Worm (Caenorhabditis elegans) whole organism, early embryonic: ENCODE measurements around the gene R09A8.9.

ENCODE experiments used
- B0310.2 ChIP-seq: sonication (generic microtip); optimal IDR thresholded peaks from 2 replicates; lab custom pipeline; 2016; ENCODE audit warnings: mild to moderate bottlenecking, missing genetic modification characterization, missing compliant biosample characterization
- F13C5.2 ChIP-seq: sonication (generic microtip); optimal IDR thresholded peaks from 2 replicates; lab custom pipeline; 2017; ENCODE audit warnings: mild to moderate bottlenecking, missing genetic modification characterization, inconsistent platforms, missing compliant biosample characterization
- aly-1 ChIP-seq: sonication (generic microtip); optimal IDR thresholded peaks from 2 replicates; lab custom pipeline; 2016; ENCODE audit warnings: missing genetic modification characterization, missing compliant biosample characterization
- ama-1 ChIP-seq: fragments of 150-350 bp; optimal IDR thresholded peaks from 2 replicates; lab custom pipeline; 2014
- ceh-13 ChIP-seq: fragments of 200-800 bp; sonication (Bioruptor generic); optimal IDR thresholded peaks from 2 replicates; lab custom pipeline; 2018; ENCODE audit warnings: mild to moderate bottlenecking, missing genetic modification characterization, missing compliant biosample characterization
- ceh-36 ChIP-seq: sonication (generic microtip); optimal IDR thresholded peaks from 2 replicates; lab custom pipeline; 2016; ENCODE audit warnings: missing genetic modification characterization, inconsistent platforms, missing compliant biosample characterization
- ets-7 ChIP-seq: sonication (generic microtip); optimal IDR thresholded peaks from 2 replicates; lab custom pipeline; 2016; ENCODE audit warnings: missing genotype, missing genetic modification characterization, missing compliant biosample characterization
- flt-1 ChIP-seq: fragments of 200-800 bp; sonication (Bioruptor generic); IDR thresholded peaks from 2 replicates; pipeline ENCODE4 v1.3.6; 2022; ENCODE audit warnings: missing genetic modification characterization, missing compliant biosample characterization
- hmbx-1 ChIP-seq: sonication (generic microtip); optimal IDR thresholded peaks from 2 replicates; lab custom pipeline; 2016; ENCODE audit warnings: mild to moderate bottlenecking, missing genetic modification characterization, missing compliant biosample characterization
- hmg-4 ChIP-seq: fragments of 200-800 bp; sonication (Bioruptor generic); optimal IDR thresholded peaks from 2 replicates; lab custom pipeline; 2018; ENCODE audit warnings: mild to moderate bottlenecking, missing genetic modification characterization, missing compliant biosample characterization
- hnd-1 ChIP-seq: sonication (generic microtip); optimal IDR thresholded peaks from 2 replicates; lab custom pipeline; 2016; ENCODE audit warnings: missing genetic modification characterization, missing compliant biosample characterization
- pes-1 ChIP-seq: fragments of 200-800 bp; sonication (Bioruptor generic); IDR thresholded peaks from 2 replicates; pipeline ENCODE4 v1.3.6; 2022; ENCODE audit warnings: missing genetic modification reagents, missing genetic modification characterization, missing compliant biosample characterization
- scrt-1 ChIP-seq: fragments of 200-800 bp; sonication (Bioruptor generic); IDR thresholded peaks from 2 replicates; pipeline ENCODE4 v1.3.6; 2022; ENCODE audit warnings: missing genetic modification characterization, missing compliant biosample characterization
- sea-1 ChIP-seq: fragments of 200-800 bp; sonication (Bioruptor generic); conservative IDR thresholded peaks from 2 replicates; pipeline ENCODE4 v1.3.6; 2022; ENCODE audit warnings: missing genetic modification characterization, missing compliant biosample characterization
- tbx-11 ChIP-seq: fragments of 200-800 bp; sonication (Bioruptor generic); IDR thresholded peaks from 2 replicates; pipeline ENCODE4 v1.3.6; 2022; ENCODE audit warnings: missing genetic modification characterization, missing compliant biosample characterization
- tbx-37 ChIP-seq: fragments of 200-800 bp; sonication (Bioruptor generic); conservative IDR thresholded peaks from 2 replicates; pipeline ENCODE4 v1.3.6; 2022; ENCODE audit warnings: missing genetic modification reagents, missing genetic modification characterization, missing compliant biosample characterization
- tra-4 ChIP-seq: sonication (generic microtip); optimal IDR thresholded peaks from 2 replicates; lab custom pipeline; 2017; ENCODE audit warnings: missing genetic modification characterization, missing compliant biosample characterization

Gene R09A8.9

ce11 chrX:12603322-12603984 lies at the start of gene R09A8.9, which contains the start of gene T24D5.6:
Gene R09A8.9 (plus strand): TSS chrX:12603934.
Gene T24D5.6 (plus strand): TSS chrX:12603622.
- no peak for TF ChIP-seq flt-1 (GFP tag; lab: Robert Waterston, UW)
- TF ChIP-seq ets-7 (tag; lab: Kevin White, UChicago), result no peak
- no peak for TF ChIP-seq hnd-1 (tag; lab: Kevin White, UChicago)
- TF ChIP-seq tbx-11 (GFP tag; lab: Robert Waterston, UW), result no peak
- TF ChIP-seq tbx-37 (GFP tag; lab: Robert Waterston, UW), result no peak
- TF ChIP-seq pes-1 (GFP tag; lab: Robert Waterston, UW), result no peak
- TF ChIP-seq sea-1, result no peak
- no peak for TF ChIP-seq tra-4 (tag; lab: Kevin White, UChicago)
- TF ChIP-seq ceh-13 (GFP tag; lab: Kevin White, UChicago), result no peak
- TF ChIP-seq ama-1 (lab: Kevin White, UChicago), result no peak
- no peak for TF ChIP-seq B0310.2
- no peak for TF ChIP-seq hmbx-1 (tag; lab: Kevin White, UChicago)

- TF ChIP-seq hmbx-1 (tag; lab: Kevin White, UChicago), result peak; percentile 64
- TF ChIP-seq ceh-36 (tag; lab: Kevin White, UChicago), result no peak
- TF ChIP-seq F13C5.2 (tag; lab: Kevin White, UChicago), result peak; percentile 93
- TF ChIP-seq aly-1, result peak; percentile 93
- TF ChIP-seq hnd-1 (tag; lab: Kevin White, UChicago), result peak; percentile 85
- TF ChIP-seq tbx-37 (GFP tag; lab: Robert Waterston, UW), result peak; percentile 96
- no peak for TF ChIP-seq ama-1 (lab: Kevin White, UChicago)
- TF ChIP-seq ceh-13 (GFP tag; lab: Kevin White, UChicago), result peak; percentile 86
- TF ChIP-seq hmg-4, result no peak
- TF ChIP-seq tbx-11 (GFP tag; lab: Robert Waterston, UW), result peak; percentile 98
- peak; percentile 97 for TF ChIP-seq flt-1 (GFP tag; lab: Robert Waterston, UW)
- TF ChIP-seq scrt-1, result peak; percentile 96
- peak; percentile 87 for TF ChIP-seq ets-7 (tag; lab: Kevin White, UChicago)
- TF ChIP-seq B0310.2, result peak; percentile 89
- TF ChIP-seq sea-1, result peak; percentile 95; the same call in 1 of the 2 replicates
- peak; percentile 79 for TF ChIP-seq tra-4 (tag; lab: Kevin White, UChicago)
- peak; percentile 96 for TF ChIP-seq pes-1 (GFP tag; lab: Robert Waterston, UW)
Measured at ce11 chrX:12563589-12563988, 40.1 kb upstream of the R09A8.9 start.

DNA sequence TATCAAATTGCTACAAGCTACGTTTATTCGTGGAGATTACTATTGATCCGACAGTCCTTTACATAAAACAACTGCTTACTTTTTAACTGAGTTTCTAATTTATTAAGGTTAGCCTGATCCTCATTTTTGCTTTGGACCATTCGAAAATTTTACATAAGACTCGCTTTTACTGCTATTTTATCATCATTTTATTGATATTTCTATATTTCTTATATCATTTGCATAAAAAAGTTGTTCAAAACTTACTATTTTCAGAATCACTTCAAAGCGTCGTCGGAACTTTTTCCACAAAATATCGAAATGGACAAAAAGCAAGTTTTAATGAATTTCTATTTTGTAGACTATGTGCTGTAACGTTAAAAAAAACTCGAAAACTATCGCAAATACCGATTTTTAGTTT lies 29.3 kb upstream of the R09A8.9 start, which contains the start of gene T24D5.1:
Gene T24D5.1, plus strand, starts transcription at position 301 of the 400 bp plus-strand sequence.
- TF ChIP-seq ceh-36 (tag; lab: Kevin White, UChicago) (no peak), tra-4 (tag; lab: Kevin White, UChicago) (no peak), hnd-1 (tag; lab: Kevin White, UChicago) (no peak), flt-1 (GFP tag; lab: Robert Waterston, UW) (no peak), sea-1 (no peak), F13C5.2 (tag; lab: Kevin White, UChicago) (no peak), aly-1 (no peak), hmg-4 (no peak), tbx-37 (GFP tag; lab: Robert Waterston, UW) (no peak), scrt-1 (no peak), ets-7 (tag; lab: Kevin White, UChicago) (no peak)

DNA sequence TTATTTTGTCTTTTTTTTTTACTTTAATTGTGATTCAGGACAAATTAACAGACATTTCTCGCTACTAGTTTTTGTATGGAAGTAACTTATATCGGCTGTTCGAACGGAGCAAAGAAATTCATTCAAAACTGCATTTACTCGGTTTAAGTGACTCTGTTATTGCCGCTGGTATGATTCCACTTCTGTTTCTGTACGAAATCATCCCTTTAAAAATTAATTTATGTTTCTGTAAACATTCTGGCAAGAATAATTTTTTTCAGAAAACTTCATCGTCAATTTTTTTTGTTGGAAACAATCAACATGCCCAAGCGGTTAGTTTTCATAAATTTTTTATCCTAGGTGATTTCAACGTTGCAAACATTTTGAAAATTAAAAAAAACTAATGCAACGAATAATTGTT lies 24.0 kb upstream of the R09A8.9 start, which contains the start of gene T24D5.3:
Gene T24D5.3, plus strand, starts transcription at position 301 of the 400 bp plus-strand sequence.
- TF ChIP-seq tbx-37 (GFP tag; lab: Robert Waterston, UW) (no peak), hmbx-1 (tag; lab: Kevin White, UChicago) (no peak), pes-1 (GFP tag; lab: Robert Waterston, UW) (no peak), flt-1 (GFP tag; lab: Robert Waterston, UW) (no peak), tra-4 (tag; lab: Kevin White, UChicago) (no peak), ceh-13 (GFP tag; lab: Kevin White, UChicago) (no peak), ama-1 (lab: Kevin White, UChicago) (no peak), B0310.2 (no peak), hmg-4 (no peak), tbx-11 (GFP tag; lab: Robert Waterston, UW) (no peak), scrt-1 (no peak), ets-7 (tag; lab: Kevin White, UChicago) (no peak), ceh-36 (tag; lab: Kevin White, UChicago) (no peak), sea-1 (no peak), F13C5.2 (tag; lab: Kevin White, UChicago) (no peak), aly-1 (no peak), hnd-1 (tag; lab: Kevin White, UChicago) (no peak)

- no peak for TF ChIP-seq B0310.2
- no peak for TF ChIP-seq hmg-4
- no peak for TF ChIP-seq ceh-36 (tag; lab: Kevin White, UChicago)
- no peak for TF ChIP-seq hnd-1 (tag; lab: Kevin White, UChicago)
- no peak for TF ChIP-seq F13C5.2 (tag; lab: Kevin White, UChicago)
- TF ChIP-seq tbx-11 (GFP tag; lab: Robert Waterston, UW), result no peak
- no peak for TF ChIP-seq scrt-1
- no peak for TF ChIP-seq hmbx-1 (tag; lab: Kevin White, UChicago)
- TF ChIP-seq tbx-37 (GFP tag; lab: Robert Waterston, UW), result no peak
- TF ChIP-seq ama-1 (lab: Kevin White, UChicago), result no peak
- no peak for TF ChIP-seq tra-4 (tag; lab: Kevin White, UChicago)
- TF ChIP-seq sea-1, result no peak
Measured at ce11 chrX:12583497-12583896, 20.2 kb upstream of the R09A8.9 start.

DNA sequence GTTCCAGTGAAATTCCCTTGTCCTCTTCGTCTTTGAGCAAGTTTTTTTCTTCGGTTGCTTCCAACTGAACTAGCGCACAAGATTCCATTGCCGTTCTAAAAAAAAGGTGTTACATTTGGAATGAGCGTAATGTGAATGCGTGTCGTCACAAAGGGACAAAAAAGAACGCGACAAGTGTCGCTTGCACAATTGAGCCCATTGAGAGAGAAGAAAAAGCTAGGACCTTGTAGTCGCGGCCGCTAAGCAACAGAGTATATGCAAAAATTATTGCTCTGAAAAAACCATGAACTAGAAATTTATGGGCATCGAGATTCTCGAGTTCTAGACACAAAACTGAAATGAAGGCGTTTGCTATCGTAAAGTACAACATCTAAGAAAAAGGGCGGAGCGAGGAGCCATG lies 17.4 kb upstream of the R09A8.9 start, which contains the start of gene T24D5.2:
Gene T24D5.2, minus strand, starts transcription at position 101 of the 400 bp plus-strand sequence.
- TF ChIP-seq ceh-13 (GFP tag; lab: Kevin White, UChicago), result no peak
- no peak for TF ChIP-seq ama-1 (lab: Kevin White, UChicago)
- no peak for TF ChIP-seq scrt-1
- TF ChIP-seq flt-1 (GFP tag; lab: Robert Waterston, UW), result no peak
- TF ChIP-seq F13C5.2 (tag; lab: Kevin White, UChicago), result no peak
- no peak for TF ChIP-seq aly-1
- TF ChIP-seq tbx-37 (GFP tag; lab: Robert Waterston, UW), result no peak
- TF ChIP-seq pes-1 (GFP tag; lab: Robert Waterston, UW), result no peak
